Fruit fly (Drosophila melanogaster) Kc167 (cell line): ENCODE results near the gene Prps.

ENCODE experiments used
- Myc ChIP-seq: fragments of >200 bp; optimal IDR thresholded peaks from 2 replicates; lab custom pipeline; 2017; ENCODE audit warnings: missing external identifiers
- Sin3A ChIP-seq: fragments of >200 bp; optimal IDR thresholded peaks from 2 replicates; lab custom pipeline; 2018; ENCODE audit warnings: missing external identifiers
- h ChIP-seq: fragments of >200 bp; optimal IDR thresholded peaks from 3 replicates; lab custom pipeline; 2018; ENCODE audit warnings: missing external identifiers
- insv ChIP-seq: fragments of >200 bp; optimal IDR thresholded peaks from 3 replicates; lab custom pipeline; 2018; ENCODE audit warnings: missing external identifiers
- psq ChIP-seq: fragments of >200 bp; optimal IDR thresholded peaks from 2 replicates; lab custom pipeline; 2017; ENCODE audit warnings: missing external identifiers
- ttk ChIP-seq: sonication (Bioruptor generic); optimal IDR thresholded peaks from 2 replicates; lab custom pipeline; 2017; ENCODE audit warnings: missing external identifiers

- TF ChIP-seq h (lab: Kevin White, UChicago) (no peak), psq (lab: Kevin White, UChicago) (no peak), insv (lab: Kevin White, UChicago) (no peak), Myc (lab: Kevin White, UChicago) (no peak), ttk (no peak), Sin3A (no peak)
Observed at dm6 chr3L:9716595-9716994, 20.1 kb upstream of the Prps start.
